Worm (Caenorhabditis elegans): ENCODE measurements around the gene amph-1.

ce11 chrIV:9669969-9670368, 22.3 kb upstream of the amph-1 start:
- TF ChIP-seq W03F9.2 (tag; optimal IDR thresholded peaks at IDR 0.05) (no peak), dao-5 (tag; optimal IDR thresholded peaks at IDR 0.05) (no peak)

All from whole organism, L4/young adult.